Worm (Caenorhabditis elegans) whole organism, young adult: ENCODE data around the gene B0495.5.

Source experiments
- F33H1.4 ChIP-seq: fragments of 200-800 bp; sonication (Bioruptor generic); IDR thresholded peaks from 2 replicates; pipeline ENCODE4 v1.3.6; 2022; ENCODE audit warnings: missing genetic modification reagents, missing genetic modification characterization, missing compliant biosample characterization
- Y67H2A.10 ChIP-seq: fragments of 200-800 bp; sonication (Bioruptor generic); conservative IDR thresholded peaks from 2 replicates; pipeline ENCODE4 v1.3.6; 2022; ENCODE audit warnings: missing genetic modification reagents, missing genetic modification characterization, missing compliant biosample characterization
- ama-1 ChIP-seq, 3 experiments: fragments of 150-350 bp in 1 of 3; sonication (generic microtip) in 2 of 3; optimal IDR thresholded peaks; 2 replicates each; lab custom pipeline; 2014 to 2018; ENCODE audit warnings: missing biosample characterization in 2 of 3, missing genetic modification characterization in 2 of 3, missing genetic modification reagents in 2 of 3
- ceh-79 ChIP-seq: sonication (generic microtip); optimal IDR thresholded peaks from 2 replicates; lab custom pipeline; 2017; ENCODE audit warnings: mild to moderate bottlenecking, missing genetic modification characterization, missing compliant biosample characterization
- efl-1 ChIP-seq: fragments of 150-350 bp; optimal IDR thresholded peaks from 2 replicates; lab custom pipeline; 2014; ENCODE audit warnings: missing biosample characterization, missing genetic modification reagents, missing genetic modification characterization
- lin-35 ChIP-seq, 3 experiments: fragments of 150-350 bp in 2 of 3; sonication (generic microtip) in 1 of 3; optimal IDR thresholded peaks; 2 replicates each; lab custom pipeline; 2014 to 2018; ENCODE audit warnings: missing biosample characterization in 3 of 3, missing genetic modification characterization in 3 of 3, missing genetic modification reagents in 3 of 3
- snpc-3.4 ChIP-seq: sonication (generic microtip); optimal IDR thresholded peaks from 2 replicates; lab custom pipeline; 2017; ENCODE audit warnings: missing genetic modification characterization, mild to moderate bottlenecking, missing compliant biosample characterization, antibody characterized with exemption, moderate library complexity, missing genotype, missing genetic modification reagents

DNA sequence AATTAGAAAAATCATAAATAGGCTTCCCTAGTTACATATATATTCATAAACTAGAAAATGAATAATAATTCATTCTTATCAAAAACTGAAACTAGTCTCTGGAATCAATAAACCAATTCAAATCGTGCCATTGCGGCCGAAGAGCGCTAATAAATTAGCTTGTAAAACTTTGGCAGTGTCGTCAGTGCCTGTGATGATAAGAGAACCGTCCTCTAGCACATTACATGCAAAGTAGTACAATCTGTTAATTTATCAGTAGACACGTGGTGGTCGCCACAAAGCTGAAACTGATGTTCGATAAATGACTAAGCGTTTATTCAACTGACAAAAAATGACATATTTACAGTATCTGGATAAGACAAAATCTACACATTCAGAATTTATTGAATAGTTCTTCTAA, 2.7 kb downstream of the B0495.5 start:
- TF ChIP-seq F33H1.4 (GFP tag; lab: Robert Waterston, UW) (no peak), lin-35 (GFP tag; optimal IDR thresholded peaks at IDR 0.05; lab: Kevin White, UChicago) (no peak), ama-1 (optimal IDR thresholded peaks at IDR 0.05; lab: Kevin White, UChicago) (no peak), ama-1 (GFP tag; optimal IDR thresholded peaks at IDR 0.05; lab: Kevin White, UChicago) (no peak), Y67H2A.10 (no peak), snpc-3.4 (tag; lab: Kevin White, UChicago) (no peak), ceh-79 (no peak), efl-1 (GFP tag; lab: Kevin White, UChicago) (no peak)
